Fruit fly (Drosophila melanogaster) whole organism, embryonic: Measurements from ENCODE around the gene cert.

ENCODE experiments used
- Antp ChIP-seq: fragments of 200-800 bp; sonication (Bioruptor generic); optimal IDR thresholded peaks from 3 replicates; lab custom pipeline; 2016; ENCODE audit warnings: missing biosample characterization, missing genetic modification characterization
- Awh ChIP-seq: fragments of 200-800 bp; sonication (Bioruptor generic); IDR thresholded peaks from 2 replicates; pipeline ENCODE4, ENCODE4 v1.3.6; 2022; ENCODE audit warnings: missing biosample characterization, missing genetic modification characterization
- BEAF-32 ChIP-seq: fragments of 200-800 bp; sonication (Bioruptor generic); optimal IDR thresholded peaks from 3 replicates; lab custom pipeline; 2017; ENCODE audit warnings: missing biosample characterization, missing genetic modification characterization, mild to moderate bottlenecking, moderate library complexity, missing genetic modification reagents
- Blimp-1 ChIP-seq: fragments of 200-800 bp; sonication (Bioruptor generic); optimal IDR thresholded peaks from 3 replicates; lab custom pipeline; 2018; ENCODE audit warnings: missing biosample characterization, missing genetic modification characterization, mild to moderate bottlenecking, moderate library complexity, missing genetic modification reagents
- BtbVII ChIP-seq: fragments of 200-800 bp; sonication (Bioruptor generic); optimal IDR thresholded peaks from 3 replicates; lab custom pipeline; 2017; ENCODE audit warnings: missing biosample characterization, mild to moderate bottlenecking, missing genetic modification characterization
- CG10147 ChIP-seq: fragments of 200-800 bp; sonication (Bioruptor generic); optimal IDR thresholded peaks from 2 replicates; lab custom pipeline; 2019; ENCODE audit warnings: missing biosample characterization, mild to moderate bottlenecking, missing genetic modification characterization, moderate library complexity
- CG10274 ChIP-seq: fragments of 200-800 bp; sonication (Bioruptor generic); optimal IDR thresholded peaks from 3 replicates; lab custom pipeline; 2017; ENCODE audit warnings: missing biosample characterization, mild to moderate bottlenecking, missing genetic modification characterization
- CG11247 ChIP-seq: fragments of 200-800 bp; sonication (Bioruptor generic); IDR thresholded peaks from 2 replicates; pipeline ENCODE4 v1.3.6; 2022; ENCODE audit warnings: missing biosample characterization, missing genetic modification characterization
- CG12659 ChIP-seq: fragments of 200-800 bp; sonication (Bioruptor generic); optimal IDR thresholded peaks from 3 replicates; lab custom pipeline; 2017; ENCODE audit warnings: mild to moderate bottlenecking, missing biosample characterization, missing genetic modification reagents, missing genetic modification characterization
- CG13296 ChIP-seq: fragments of 200-800 bp; sonication (Bioruptor generic); optimal IDR thresholded peaks from 3 replicates; lab custom pipeline; 2018; ENCODE audit warnings: missing biosample characterization, mild to moderate bottlenecking, missing genetic modification characterization
- CG13624 ChIP-seq: fragments of 200-800 bp; sonication (Bioruptor generic); optimal IDR thresholded peaks from 2 replicates; lab custom pipeline; 2016; ENCODE audit warnings: missing biosample characterization, missing genetic modification characterization
- CG14441 ChIP-seq: fragments of 200-800 bp; sonication (Bioruptor generic); IDR thresholded peaks from 2 replicates; pipeline ENCODE4 v1.3.6; 2022; ENCODE audit warnings: missing biosample characterization, missing genetic modification characterization
- CG17385 ChIP-seq: fragments of 200-800 bp; sonication (Bioruptor generic); optimal IDR thresholded peaks from 3 replicates; lab custom pipeline; 2018; ENCODE audit warnings: missing biosample characterization, mild to moderate bottlenecking, missing genetic modification characterization
- CG17912 ChIP-seq: fragments of 200-800 bp; sonication (Bioruptor generic); optimal IDR thresholded peaks from 2 replicates; lab custom pipeline; 2018; ENCODE audit warnings: missing biosample characterization, mild to moderate bottlenecking, missing genetic modification characterization
- CG2129 ChIP-seq: fragments of 200-800 bp; sonication (Bioruptor generic); IDR thresholded peaks from 2 replicates; pipeline ENCODE4 v1.3.6; 2022; ENCODE audit warnings: missing biosample characterization, missing genetic modification characterization; ENCODE audit not compliant: partially characterized antibody
- CG30020 ChIP-seq: fragments of 200-800 bp; optimal IDR thresholded peaks from 2 replicates; lab custom pipeline; 2019; ENCODE audit warnings: missing biosample characterization, mild to moderate bottlenecking, missing genetic modification characterization, moderate library complexity
- CG34422 ChIP-seq: fragments of 200-800 bp; sonication (Bioruptor generic); IDR thresholded peaks from 3 replicates; pipeline ENCODE4 v1.3.6; 2022; ENCODE audit warnings: missing biosample characterization, missing genetic modification characterization
- CG3726 ChIP-seq: fragments of 200-800 bp; sonication (Bioruptor generic); IDR thresholded peaks from 3 replicates; pipeline ENCODE4, ENCODE4 v1.3.6; 2022; ENCODE audit warnings: missing biosample characterization, missing genetic modification characterization
- CG3838 ChIP-seq: fragments of 200-800 bp; sonication (Bioruptor generic); optimal IDR thresholded peaks from 3 replicates; lab custom pipeline; 2016; ENCODE audit warnings: missing biosample characterization, missing genetic modification characterization
- CG4328 ChIP-seq: fragments of 200-800 bp; sonication (Bioruptor generic); optimal IDR thresholded peaks from 3 replicates; lab custom pipeline; 2017; ENCODE audit warnings: missing biosample characterization, missing genetic modification reagents, missing genetic modification characterization
- CG4820 ChIP-seq: fragments of 200-800 bp; sonication (Bioruptor generic); optimal IDR thresholded peaks from 3 replicates; lab custom pipeline; 2016; ENCODE audit warnings: missing biosample characterization, missing genetic modification characterization
- CG5953 ChIP-seq: fragments of 200-800 bp; sonication (Bioruptor generic); IDR thresholded peaks from 2 replicates; pipeline ENCODE4 v1.3.6; 2022; ENCODE audit warnings: missing biosample characterization, missing genetic modification characterization
- CG8359 ChIP-seq: fragments of 200-800 bp; sonication (Bioruptor generic); optimal IDR thresholded peaks from 2 replicates; lab custom pipeline; 2017; ENCODE audit warnings: missing biosample characterization, mild to moderate bottlenecking, missing genetic modification characterization, borderline replicate concordance
- CG9609 ChIP-seq: fragments of 200-800 bp; sonication (Bioruptor generic); optimal IDR thresholded peaks from 3 replicates; lab custom pipeline; 2016; ENCODE audit warnings: missing biosample characterization, missing genetic modification characterization
- Camta ChIP-seq: fragments of 200-800 bp; sonication (Bioruptor generic); optimal IDR thresholded peaks from 2 replicates; lab custom pipeline; 2016; ENCODE audit warnings: missing biosample characterization, missing genetic modification characterization
- Chrac-16 ChIP-seq: fragments of 200-800 bp; sonication (Bioruptor generic); optimal IDR thresholded peaks from 3 replicates; lab custom pipeline; 2016; ENCODE audit warnings: missing biosample characterization, missing genetic modification characterization
- Dref ChIP-seq: fragments of 200-800 bp; sonication (Bioruptor generic); IDR thresholded peaks from 2 replicates; pipeline ENCODE4 v1.3.6; 2022; ENCODE audit warnings: missing biosample characterization, missing genetic modification characterization
- Fer1 ChIP-seq: fragments of 200-800 bp; sonication (Bioruptor generic); optimal IDR thresholded peaks from 2 replicates; lab custom pipeline; 2017; ENCODE audit warnings: missing biosample characterization, mild to moderate bottlenecking, missing genetic modification characterization
- Hr78 ChIP-seq, 2 experiments: fragments of 200-800 bp in 1 of 2; fragments of >200 bp in 1 of 2; sonication (Bioruptor generic) in 1 of 2; optimal IDR thresholded peaks; 2 replicates each; lab custom pipeline; 2017 to 2019; ENCODE audit warnings: missing biosample characterization in 2 of 2, missing genetic modification characterization in 2 of 2, mild to moderate bottlenecking in 1 of 2, moderate library complexity in 1 of 2
- Hsf ChIP-seq: fragments of 200-800 bp; sonication (Bioruptor generic); optimal IDR thresholded peaks from 3 replicates; lab custom pipeline; 2016; ENCODE audit warnings: missing biosample characterization, missing genetic modification characterization
- Lhr ChIP-seq: fragments of 200-800 bp; sonication (Bioruptor generic); optimal IDR thresholded peaks from 3 replicates; lab custom pipeline; 2017; ENCODE audit warnings: mild to moderate bottlenecking, missing biosample characterization, missing genetic modification reagents, missing genetic modification characterization
- NC2β ChIP-seq: fragments of 200-800 bp; sonication (Bioruptor generic); optimal IDR thresholded peaks from 2 replicates; lab custom pipeline; 2016; ENCODE audit warnings: missing biosample characterization, missing genetic modification characterization
- Opbp ChIP-seq: fragments of 200-800 bp; sonication (Bioruptor generic); IDR thresholded peaks from 3 replicates; pipeline ENCODE4 v1.3.6; 2022; ENCODE audit warnings: missing biosample characterization, missing genetic modification characterization; ENCODE audit not compliant: partially characterized antibody
- Ptx1 ChIP-seq: fragments of 200-800 bp; sonication (Bioruptor generic); IDR thresholded peaks from 2 replicates; pipeline ENCODE4 v1.3.6; 2022; ENCODE audit warnings: missing biosample characterization, missing genetic modification characterization
- YL-1 ChIP-seq: fragments of 200-800 bp; sonication (Bioruptor generic); optimal IDR thresholded peaks from 3 replicates; lab custom pipeline; 2017; ENCODE audit warnings: missing biosample characterization, mild to moderate bottlenecking, missing genetic modification characterization
- al ChIP-seq: fragments of 200-800 bp; sonication (Bioruptor generic); IDR thresholded peaks from 2 replicates; pipeline ENCODE4 v1.3.6; 2022; ENCODE audit warnings: missing biosample characterization, missing genetic modification characterization
- ash1 ChIP-seq: fragments of 200-800 bp; sonication (Bioruptor generic); optimal IDR thresholded peaks from 2 replicates; lab custom pipeline; 2018; ENCODE audit warnings: missing biosample characterization, mild to moderate bottlenecking, missing genetic modification characterization
- bowl ChIP-seq: fragments of 200-800 bp; sonication (Bioruptor generic); IDR thresholded peaks from 2 replicates; pipeline ENCODE4 v1.3.6; 2022; ENCODE audit warnings: missing biosample characterization, missing genetic modification characterization
- danr ChIP-seq: fragments of 200-800 bp; sonication (Bioruptor generic); IDR thresholded peaks from 2 replicates; pipeline ENCODE4 v1.3.6; 2022; ENCODE audit warnings: missing biosample characterization, missing genetic modification characterization
- dati ChIP-seq: fragments of 200-800 bp; sonication (Bioruptor generic); IDR thresholded peaks from 2 replicates; pipeline ENCODE4 v1.3.6; 2022; ENCODE audit warnings: missing biosample characterization, missing genetic modification characterization
- dpn ChIP-seq, 2 experiments: fragments of 200-800 bp; sonication (Bioruptor generic); optimal IDR thresholded peaks; 3 replicates each; lab custom pipeline; 2016; ENCODE audit warnings: missing biosample characterization in 2 of 2, missing genetic modification characterization in 2 of 2
- hbn ChIP-seq: fragments of 200-800 bp; sonication (Bioruptor generic); IDR thresholded peaks from 2 replicates; pipeline ENCODE4 v1.3.6; 2022; ENCODE audit warnings: missing biosample characterization, missing genetic modification characterization; ENCODE audit not compliant: partially characterized antibody
- kay ChIP-seq: fragments of 200-800 bp; sonication (Bioruptor generic); optimal IDR thresholded peaks from 2 replicates; lab custom pipeline; 2016; ENCODE audit warnings: missing biosample characterization, missing genetic modification characterization
- lmd ChIP-seq: fragments of 200-800 bp; sonication (Bioruptor generic); IDR thresholded peaks from 2 replicates; pipeline ENCODE4 v1.3.6; 2022; ENCODE audit warnings: missing biosample characterization, missing genetic modification characterization
- otp ChIP-seq: fragments of 200-800 bp; sonication (Bioruptor generic); IDR thresholded peaks from 3 replicates; pipeline ENCODE4, ENCODE4 v1.3.6; 2022; ENCODE audit warnings: missing biosample characterization, missing genetic modification characterization
- peb ChIP-seq: fragments of 200-800 bp; sonication (Bioruptor generic); IDR thresholded peaks from 2 replicates; pipeline ENCODE4 v1.3.6; 2022; ENCODE audit warnings: missing biosample characterization, missing genetic modification characterization
- phol ChIP-seq: fragments of 200-800 bp; sonication (Bioruptor generic); optimal IDR thresholded peaks from 3 replicates; lab custom pipeline; 2018; ENCODE audit warnings: missing biosample characterization, mild to moderate bottlenecking, missing genetic modification characterization, moderate library complexity
- prd ChIP-seq, 3 experiments: fragments of >200 bp in 2 of 3; fragments of 200-800 bp in 1 of 3; sonication (Bioruptor generic) in 1 of 3; optimal IDR thresholded peaks in 2 of 3; IDR thresholded peaks in 1 of 3; 2 replicates in 2 of 3; 3 replicates in 1 of 3; pipeline versions ENCODE4 v1.3.6 to Lab custom; 2017 to 2022; ENCODE audit warnings: missing biosample characterization in 1 of 3, missing genetic modification characterization in 1 of 3
- pzg ChIP-seq: fragments of 200-800 bp; sonication (Bioruptor generic); optimal IDR thresholded peaks from 3 replicates; lab custom pipeline; 2018; ENCODE audit warnings: missing biosample characterization, mild to moderate bottlenecking, missing genetic modification characterization, moderate library complexity
- unpg ChIP-seq: fragments of 200-800 bp; sonication (Bioruptor generic); optimal IDR thresholded peaks from 3 replicates; lab custom pipeline; 2018; ENCODE audit warnings: missing biosample characterization, mild to moderate bottlenecking, missing genetic modification characterization, moderate library complexity

The cert gene

DNA sequence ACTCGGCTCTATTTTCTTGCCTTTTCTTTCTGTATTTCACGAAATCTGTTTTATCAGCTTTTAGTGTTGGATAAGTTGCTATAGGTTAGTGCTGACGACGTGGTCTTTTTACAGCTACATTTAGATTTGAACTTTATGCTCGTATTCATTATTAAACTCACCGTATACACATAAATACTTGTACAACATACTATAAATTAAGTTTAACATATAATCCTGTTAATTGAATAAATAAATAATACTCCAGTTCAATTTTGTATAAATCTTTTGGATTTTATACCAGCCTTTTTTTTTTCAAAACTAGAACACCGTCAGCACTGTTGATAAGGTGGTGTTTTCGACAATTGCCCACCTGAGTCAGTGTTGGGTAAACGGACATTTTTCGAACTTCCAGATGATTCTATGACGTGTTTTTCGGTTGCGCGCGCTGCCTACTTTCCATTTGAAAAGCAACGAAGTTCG lies 19.3 kb upstream of the cert start, which contains the start of gene BI-1 (continued):
- TF ChIP-seq lmd (GFP tag; lab: Robert Waterston, UW), result peak; percentile 54; the same call in 1 of the 2 replicates
- peak; percentile 45 for TF ChIP-seq BEAF-32 (GFP tag; lab: Kevin White, UChicago)
- peak; percentile 83 for TF ChIP-seq CG10147 (GFP tag; lab: Kevin White, UChicago)
- TF ChIP-seq BtbVII (GFP tag; lab: Kevin White, UChicago), result peak; percentile 73
- no peak for TF ChIP-seq CG8359 (GFP tag; lab: Kevin White, UChicago)
- TF ChIP-seq Chrac-16 (GFP tag; lab: Kevin White, UChicago), result peak; percentile 35
- TF ChIP-seq YL-1, result peak; percentile 88
- TF ChIP-seq CG13624 (GFP tag; lab: Kevin White, UChicago), result peak; percentile 44
- TF ChIP-seq dpn (GFP tag; optimal IDR thresholded peaks at IDR 0.05; lab: Kevin White, UChicago), result peak; percentile 45 to 62
- TF ChIP-seq Fer1, result peak; percentile 78
- peak; percentile 53 for TF ChIP-seq al (GFP tag; lab: Robert Waterston, UW)
- TF ChIP-seq CG17912 (GFP tag; lab: Kevin White, UChicago), result no peak
- TF ChIP-seq CG34422 (GFP tag; lab: Robert Waterston, UW), result no peak
- peak; percentile 34 for TF ChIP-seq Camta (GFP tag; lab: Kevin White, UChicago)
- TF ChIP-seq danr, result no peak
- TF ChIP-seq CG3838 (GFP tag; lab: Kevin White, UChicago), result no peak
- no peak for TF ChIP-seq Blimp-1 (GFP tag; lab: Kevin White, UChicago)
- TF ChIP-seq CG9609, result no peak
- peak; percentile 22 for TF ChIP-seq CG10274 (GFP tag; lab: Kevin White, UChicago)
- no peak for TF ChIP-seq Awh
- TF ChIP-seq CG4328 (GFP tag; lab: Kevin White, UChicago), result peak; percentile 67
- TF ChIP-seq kay (GFP tag; lab: Kevin White, UChicago), result peak; percentile 80
- 0 out of 2 replicates have a peak, but pooled peaks have one; percentile 16 for TF ChIP-seq hbn (GFP tag; lab: Robert Waterston, UW)
- TF ChIP-seq bowl (GFP tag; lab: Robert Waterston, UW), result no peak
- TF ChIP-seq prd (optimal IDR thresholded peaks at IDR 0.05; lab: Kevin White, UChicago), result no peak
- peak; percentile 58; the same call in 2 of the 3 replicates for TF ChIP-seq prd (GFP tag; IDR thresholded peaks at IDR 0.05; lab: Robert Waterston, UW)
- peak; percentile 59 for TF ChIP-seq pzg
- TF ChIP-seq CG11247 (GFP tag; lab: Robert Waterston, UW), result no peak
- no peak for TF ChIP-seq Opbp (GFP tag; lab: Robert Waterston, UW)
- TF ChIP-seq CG3726, result no peak
- TF ChIP-seq CG5953 (GFP tag; lab: Robert Waterston, UW), result no peak
- no peak for TF ChIP-seq peb (GFP tag; lab: Robert Waterston, UW)
- no peak for TF ChIP-seq ash1 (GFP tag; lab: Kevin White, UChicago)
- peak; percentile 66 for TF ChIP-seq CG4820 (GFP tag; lab: Kevin White, UChicago)
- TF ChIP-seq phol (tag; lab: Kevin White, UChicago), result peak; percentile 81
- TF ChIP-seq Ptx1 (GFP tag; lab: Robert Waterston, UW), result peak; percentile 33
- peak; percentile 63 for TF ChIP-seq CG30020 (tag; lab: Kevin White, UChicago)
- TF ChIP-seq CG12659 (GFP tag; lab: Kevin White, UChicago), result peak; percentile 80
- no peak for TF ChIP-seq CG13296
- no peak for TF ChIP-seq NC2β (GFP tag; lab: Kevin White, UChicago)
- peak; percentile 56 for TF ChIP-seq CG17385 (GFP tag; lab: Kevin White, UChicago)
- TF ChIP-seq otp (GFP tag; lab: Robert Waterston, UW), result no peak
- TF ChIP-seq Hsf (GFP tag; lab: Kevin White, UChicago), result peak; percentile 52
- peak; percentile 43 for TF ChIP-seq Antp (GFP tag; lab: Kevin White, UChicago)
- peak; percentile 26 for TF ChIP-seq Lhr
- no peak for TF ChIP-seq dati (GFP tag; lab: Robert Waterston, UW)
- no peak for TF ChIP-seq Hr78 (GFP tag; optimal IDR thresholded peaks at IDR 0.05; lab: Kevin White, UChicago)
- no peak for TF ChIP-seq CG14441 (GFP tag; lab: Robert Waterston, UW)
- peak; percentile 56 for TF ChIP-seq unpg (GFP tag; lab: Kevin White, UChicago)
- TF ChIP-seq Dref, result no peak
- no peak for TF ChIP-seq CG2129 (GFP tag; lab: Robert Waterston, UW)
